Worm (Caenorhabditis elegans) whole organism, mixed stage, embryonic: ENCODE data around the gene enee-1.

ENCODE experiments used
- M03D4.4 ChIP-seq: sonication (generic microtip); optimal IDR thresholded peaks from 2 replicates; lab custom pipeline; 2017; ENCODE audit warnings: mild to moderate bottlenecking, missing genetic modification characterization, missing compliant biosample characterization
- bed-3 ChIP-seq: fragments of 200-800 bp; sonication (Bioruptor generic); optimal IDR thresholded peaks from 3 replicates; lab custom pipeline; 2018; ENCODE audit warnings: mild to moderate bottlenecking, missing genetic modification characterization, moderate library complexity, missing compliant biosample characterization
- blmp-1 ChIP-seq: fragments of 150-350 bp; optimal IDR thresholded peaks from 2 replicates; lab custom pipeline; 2014; ENCODE audit warnings: missing biosample characterization, missing genetic modification characterization
- ceh-39 ChIP-seq: fragments of 150-350 bp; optimal IDR thresholded peaks from 2 replicates; lab custom pipeline; 2014; ENCODE audit warnings: missing biosample characterization, missing genetic modification characterization
- ceh-43 ChIP-seq: fragments of 200-800 bp; sonication (Bioruptor generic); optimal IDR thresholded peaks from 2 replicates; lab custom pipeline; 2018; ENCODE audit warnings: mild to moderate bottlenecking, missing genetic modification characterization, moderate library complexity, missing compliant biosample characterization
- ceh-83 ChIP-seq: fragments of 200-800 bp; sonication (Bioruptor generic); optimal IDR thresholded peaks from 2 replicates; lab custom pipeline; 2018; ENCODE audit warnings: mild to moderate bottlenecking, missing genetic modification characterization, missing compliant biosample characterization
- ces-1 ChIP-seq: fragments of 150-350 bp; optimal IDR thresholded peaks from 2 replicates; lab custom pipeline; 2014; ENCODE audit warnings: missing biosample characterization, missing genetic modification reagents, missing genetic modification characterization
- cnd-1 ChIP-seq: fragments of 200-800 bp; sonication (Bioruptor generic); optimal IDR thresholded peaks from 2 replicates; lab custom pipeline; 2018; ENCODE audit warnings: mild to moderate bottlenecking, missing genetic modification characterization, missing compliant biosample characterization
- drap-1 ChIP-seq: fragments of 200-800 bp; sonication (Bioruptor generic); optimal IDR thresholded peaks from 3 replicates; lab custom pipeline; 2018; ENCODE audit warnings: mild to moderate bottlenecking, missing genetic modification characterization, missing compliant biosample characterization
- elt-1 ChIP-seq: sonication (generic microtip); optimal IDR thresholded peaks from 2 replicates; lab custom pipeline; 2017; ENCODE audit warnings: missing genetic modification characterization, mild to moderate bottlenecking, missing compliant biosample characterization, antibody characterized with exemption, moderate library complexity, borderline replicate concordance; ENCODE audit not compliant: insufficient read depth
- elt-3 ChIP-seq: fragments of 150-350 bp; optimal IDR thresholded peaks from 2 replicates; lab custom pipeline; 2014; ENCODE audit warnings: missing biosample characterization, missing genetic modification characterization
- flh-1 ChIP-seq: fragments of 200-800 bp; sonication (Bioruptor generic); optimal IDR thresholded peaks from 2 replicates; lab custom pipeline; 2018; ENCODE audit warnings: mild to moderate bottlenecking, missing genetic modification characterization, moderate library complexity, missing compliant biosample characterization
- ham-2 ChIP-seq: fragments of 200-800 bp; sonication (Bioruptor generic); optimal IDR thresholded peaks from 2 replicates; lab custom pipeline; 2018; ENCODE audit warnings: mild to moderate bottlenecking, missing genetic modification characterization, missing compliant biosample characterization
- hlh-1 ChIP-seq: fragments of 150-350 bp; optimal IDR thresholded peaks from 2 replicates; lab custom pipeline; 2014; ENCODE audit warnings: missing biosample characterization, missing genetic modification reagents, missing genetic modification characterization
- lin-13 ChIP-seq: fragments of 150-350 bp; optimal IDR thresholded peaks from 2 replicates; lab custom pipeline; 2014; ENCODE audit warnings: missing biosample characterization, missing genetic modification characterization
- lin-32 ChIP-seq: fragments of 200-800 bp; sonication (Bioruptor generic); optimal IDR thresholded peaks from 2 replicates; lab custom pipeline; 2018; ENCODE audit warnings: mild to moderate bottlenecking, missing genetic modification characterization, missing compliant biosample characterization
- lsy-2 ChIP-seq: fragments of 150-350 bp; optimal IDR thresholded peaks from 2 replicates; lab custom pipeline; 2014; ENCODE audit warnings: missing biosample characterization, missing genetic modification characterization
- mab-5 ChIP-seq: fragments of 150-350 bp; optimal IDR thresholded peaks from 2 replicates; lab custom pipeline; 2014; ENCODE audit warnings: missing biosample characterization, missing genetic modification characterization
- mep-1 ChIP-seq: fragments of 150-350 bp; optimal IDR thresholded peaks from 2 replicates; lab custom pipeline; 2017; ENCODE audit warnings: missing biosample characterization, missing genetic modification reagents, missing genetic modification characterization, inconsistent platforms
- mls-2 ChIP-seq: sonication (generic microtip); optimal IDR thresholded peaks from 2 replicates; lab custom pipeline; 2016; ENCODE audit warnings: mild to moderate bottlenecking, missing genetic modification characterization, moderate library complexity, missing compliant biosample characterization
- nhr-237 ChIP-seq: fragments of 150-350 bp; optimal IDR thresholded peaks from 2 replicates; lab custom pipeline; 2014; ENCODE audit warnings: missing biosample characterization, missing genetic modification characterization
- nhr-28 ChIP-seq: fragments of 150-350 bp; optimal IDR thresholded peaks from 2 replicates; lab custom pipeline; 2014; ENCODE audit warnings: missing biosample characterization, missing genetic modification characterization
- nhr-76 ChIP-seq: sonication (generic microtip); optimal IDR thresholded peaks from 2 replicates; lab custom pipeline; 2017; ENCODE audit warnings: missing biosample characterization, missing genetic modification characterization
- pha-4 ChIP-seq: fragments of 150-350 bp; optimal IDR thresholded peaks from 2 replicates; lab custom pipeline; 2018; ENCODE audit warnings: missing biosample characterization, missing genetic modification reagents, missing genetic modification characterization
- sem-2 ChIP-seq: fragments of 200-800 bp; sonication (Bioruptor generic); optimal IDR thresholded peaks from 2 replicates; lab custom pipeline; 2018; ENCODE audit warnings: mild to moderate bottlenecking, missing genetic modification characterization, missing compliant biosample characterization
- snpc-4 ChIP-seq: fragments of 150-350 bp; optimal IDR thresholded peaks from 2 replicates; lab custom pipeline; 2014; ENCODE audit warnings: missing biosample characterization, missing genetic modification characterization
- sptf-1 ChIP-seq: sonication (generic microtip); optimal IDR thresholded peaks from 2 replicates; lab custom pipeline; 2017; ENCODE audit warnings: mild to moderate bottlenecking, missing genetic modification characterization, moderate library complexity, missing compliant biosample characterization
- tbx-8 ChIP-seq: fragments of 200-800 bp; sonication (Bioruptor generic); optimal IDR thresholded peaks from 2 replicates; lab custom pipeline; 2018; ENCODE audit warnings: mild to moderate bottlenecking, missing genetic modification characterization, moderate library complexity, missing compliant biosample characterization
- unc-120 ChIP-seq: sonication (generic microtip); optimal IDR thresholded peaks from 2 replicates; lab custom pipeline; 2017; ENCODE audit warnings: missing genetic modification characterization, missing compliant biosample characterization; ENCODE audit not compliant: poor library complexity, severe bottlenecking
- zip-8 ChIP-seq: fragments of 150-350 bp; optimal IDR thresholded peaks from 2 replicates; lab custom pipeline; 2014; ENCODE audit warnings: missing biosample characterization, missing genetic modification characterization
- ztf-11 ChIP-seq: fragments of 150-350 bp; optimal IDR thresholded peaks from 2 replicates; lab custom pipeline; 2014; ENCODE audit warnings: missing biosample characterization, missing genetic modification characterization

Gene enee-1

DNA sequence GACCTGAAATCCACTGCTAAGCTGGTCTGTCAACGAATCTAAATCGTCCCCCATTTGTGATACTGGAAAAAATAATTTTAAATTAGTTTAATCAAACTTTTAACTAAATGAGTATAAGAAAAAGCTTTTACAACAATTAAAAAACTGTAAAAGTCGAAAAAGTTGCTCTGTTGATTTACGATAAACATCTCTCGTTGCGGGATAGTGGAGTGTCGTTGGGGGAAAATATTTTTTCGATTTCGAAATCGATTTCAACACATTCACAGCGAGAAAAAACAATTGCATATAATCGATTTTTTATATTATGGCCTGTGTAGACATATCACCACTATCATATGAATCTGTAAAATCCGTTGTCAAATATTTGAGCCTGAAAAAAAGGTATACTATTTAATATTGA, 7.1 kb downstream of the enee-1 start, which contains the start of the genes F23F1.5 and fbxc-54:
F23F1.5 (minus strand) TSS at position 64 of the 400 bp plus-strand sequence.
fbxc-54 (plus strand) TSS at position 199 of the 400 bp plus-strand sequence.
- no peak for TF ChIP-seq lin-13 (tag; lab: Kevin White, UChicago)
- TF ChIP-seq pha-4: no peak
- TF ChIP-seq nhr-76: no peak
- no peak for TF ChIP-seq sem-2 (GFP tag; lab: Kevin White, UChicago)
- TF ChIP-seq ztf-11: no peak
- TF ChIP-seq ceh-83 (GFP tag; lab: Kevin White, UChicago): no peak
- no peak for TF ChIP-seq mep-1
- no peak for TF ChIP-seq mls-2
- TF ChIP-seq M03D4.4: no peak
- no peak for TF ChIP-seq hlh-1
- TF ChIP-seq unc-120 (tag; lab: Kevin White, UChicago): no peak
- TF ChIP-seq bed-3 (GFP tag; lab: Kevin White, UChicago): no peak
- TF ChIP-seq cnd-1 (tag; lab: Kevin White, UChicago): no peak
- TF ChIP-seq lin-32: no peak
- TF ChIP-seq flh-1: no peak
- TF ChIP-seq ceh-39: no peak
- TF ChIP-seq nhr-237 (tag; lab: Kevin White, UChicago): no peak
- TF ChIP-seq snpc-4 (tag; lab: Kevin White, UChicago): no peak
- no peak for TF ChIP-seq ceh-43 (GFP tag; lab: Kevin White, UChicago)
- no peak for TF ChIP-seq drap-1 (GFP tag; lab: Kevin White, UChicago)
- TF ChIP-seq, all 35 proteins: peak for 0

DNA sequence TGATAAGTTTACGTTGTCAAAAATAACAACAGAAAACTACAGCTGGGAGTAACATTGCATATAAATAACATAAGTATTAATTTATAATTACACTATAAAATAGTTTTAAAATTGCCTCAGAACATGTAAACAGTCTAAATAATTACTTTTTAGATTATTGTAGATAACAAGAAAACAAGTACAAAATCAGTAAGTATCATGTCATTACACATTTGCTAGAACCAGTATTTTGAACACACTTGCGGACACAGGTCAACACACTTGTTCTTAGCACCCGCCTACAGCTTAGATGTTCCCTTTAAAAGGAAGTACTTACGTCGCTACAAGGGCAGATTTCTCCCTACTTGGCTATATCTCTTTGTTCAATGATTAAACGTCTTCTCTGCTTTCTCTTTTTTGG, 9.4 kb downstream of the enee-1 start, which contains the start of gene F23F1.2:
F23F1.2 (plus strand) TSS at position 301 of the 400 bp plus-strand sequence.
- no peak for TF ChIP-seq snpc-4 (tag; lab: Kevin White, UChicago)
- TF ChIP-seq sptf-1: no peak

DNA sequence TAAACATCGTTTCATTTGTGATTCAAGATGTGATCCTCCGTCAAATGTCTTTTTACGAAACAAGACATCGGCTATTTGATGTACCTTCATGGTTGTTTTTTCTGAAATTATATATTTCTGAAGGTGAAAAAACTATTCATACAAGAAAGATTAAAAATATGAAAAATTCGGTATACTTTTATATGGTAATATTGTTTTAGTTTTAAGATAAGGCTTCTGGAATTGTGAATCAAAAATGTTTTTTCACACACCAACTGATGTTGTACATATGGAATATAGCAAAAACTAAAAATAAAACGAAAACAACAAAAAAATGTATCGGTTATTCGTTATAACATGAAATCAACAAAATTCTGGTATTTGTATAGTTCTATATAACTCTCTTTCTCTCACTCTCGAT, 12.7 kb downstream of the enee-1 start, which contains the start of gene F23F1.6:
F23F1.6 (minus strand) TSS at position 101 of the 400 bp plus-strand sequence.
- no peak for TF ChIP-seq tbx-8 (GFP tag; lab: Kevin White, UChicago)
- no peak for TF ChIP-seq mep-1
- no peak for TF ChIP-seq snpc-4 (tag; lab: Kevin White, UChicago)
- no peak for TF ChIP-seq elt-3
- no peak for TF ChIP-seq mls-2
- TF ChIP-seq mab-5 (tag; lab: Kevin White, UChicago): no peak
- TF ChIP-seq pha-4: no peak
- no peak for TF ChIP-seq nhr-28 (tag; lab: Kevin White, UChicago)
- TF ChIP-seq lsy-2 (tag; lab: Kevin White, UChicago): no peak
- no peak for TF ChIP-seq zip-8 (tag; lab: Kevin White, UChicago)

DNA sequence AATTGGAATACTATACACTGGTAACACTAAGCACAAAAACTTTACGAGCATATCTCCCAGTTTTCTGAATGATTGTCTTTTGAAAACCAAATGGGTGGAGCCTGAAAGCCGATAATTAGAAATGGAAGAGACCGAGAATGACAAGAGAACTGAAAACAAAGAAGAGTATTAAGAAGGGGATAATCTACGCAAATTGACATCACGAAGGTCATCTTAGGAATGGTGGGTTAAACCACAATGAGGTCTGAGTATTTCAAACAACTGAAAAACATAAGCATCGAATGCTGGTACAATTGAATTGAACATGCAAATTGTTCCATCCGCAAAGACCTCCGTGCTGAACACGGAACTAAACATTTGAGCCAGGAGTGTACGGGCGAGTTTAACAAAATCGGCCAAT, 15.0 kb downstream of the enee-1 start, which contains the start of gene spp-24:
spp-24 (minus strand) TSS at position 101 of the 400 bp plus-strand sequence.
- no peak for TF ChIP-seq hlh-1
- no peak for TF ChIP-seq ceh-83 (GFP tag; lab: Kevin White, UChicago)
- no peak for TF ChIP-seq drap-1 (GFP tag; lab: Kevin White, UChicago)
- no peak for TF ChIP-seq blmp-1
- TF ChIP-seq snpc-4 (tag; lab: Kevin White, UChicago): no peak
- no peak for TF ChIP-seq mab-5 (tag; lab: Kevin White, UChicago)

DNA sequence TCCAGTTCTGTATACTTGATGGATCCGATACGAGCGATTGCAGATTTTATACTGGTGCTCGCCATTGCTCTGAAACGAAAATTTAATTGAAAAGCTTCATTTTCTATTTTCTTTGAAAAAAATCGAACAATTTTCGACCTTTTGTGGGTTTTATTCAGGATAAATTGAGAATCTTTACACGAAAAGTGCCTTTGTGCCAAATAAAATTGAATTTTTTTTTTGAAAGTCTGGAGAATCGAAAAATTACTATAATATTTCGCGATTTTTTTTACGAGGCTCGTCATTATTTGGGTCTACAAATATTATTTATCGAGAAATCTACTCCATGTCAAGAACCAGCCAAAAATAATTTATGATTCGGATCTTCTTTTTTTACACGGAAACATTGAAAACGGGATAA, 17.4 kb downstream of the enee-1 start, which contains the start of gene F23F1.10:
F23F1.10 (minus strand) TSS at position 69 of the 400 bp plus-strand sequence.
- no peak for TF ChIP-seq ceh-83 (GFP tag; lab: Kevin White, UChicago)
- TF ChIP-seq cnd-1 (tag; lab: Kevin White, UChicago): no peak

DNA sequence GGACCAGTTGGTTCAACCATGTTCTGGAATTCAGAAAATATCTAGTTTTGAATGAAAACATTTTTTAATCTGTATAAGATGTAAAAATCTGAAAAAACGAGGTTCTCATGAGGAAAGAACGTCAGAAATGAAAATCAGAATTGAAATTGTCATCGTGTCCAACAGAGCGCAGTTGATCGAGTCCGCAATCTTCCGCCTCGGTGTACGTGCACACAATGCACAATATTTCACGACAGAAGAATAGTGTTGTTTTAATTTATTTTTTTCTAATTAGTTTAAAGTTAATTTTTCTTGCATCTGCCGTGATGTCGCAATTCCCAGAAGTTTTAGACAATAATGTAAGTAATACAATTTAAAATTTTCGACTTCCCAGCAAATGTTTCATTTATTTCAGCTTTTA, 19.2 kb downstream of the enee-1 start, which contains the start of gene nfyc-1:
nfyc-1 (plus strand) TSS at position 268 of the 400 bp plus-strand sequence.
- TF ChIP-seq ham-2 (GFP tag; lab: Kevin White, UChicago): no peak
- TF ChIP-seq flh-1: no peak
- TF ChIP-seq lin-32: no peak
- no peak for TF ChIP-seq blmp-1
- peak; percentile 90 for TF ChIP-seq ces-1 (GFP tag; lab: Kevin White, UChicago)
- no peak for TF ChIP-seq mls-2
- peak; percentile 57 for TF ChIP-seq lsy-2 (tag; lab: Kevin White, UChicago)
- TF ChIP-seq mab-5 (tag; lab: Kevin White, UChicago): no peak
- peak; percentile 66 for TF ChIP-seq mep-1
- TF ChIP-seq elt-1 (tag; lab: Kevin White, UChicago): no peak
- peak; percentile 51 for TF ChIP-seq nhr-237 (tag; lab: Kevin White, UChicago)
- TF ChIP-seq snpc-4 (tag; lab: Kevin White, UChicago): no peak
- TF ChIP-seq sptf-1: no peak
- no peak for TF ChIP-seq zip-8 (tag; lab: Kevin White, UChicago)
- TF ChIP-seq pha-4: peak; percentile 74
- TF ChIP-seq lin-13 (tag; lab: Kevin White, UChicago): peak; percentile 50
- TF ChIP-seq M03D4.4: no peak
- no peak for TF ChIP-seq nhr-76
